Worm (Caenorhabditis elegans): ENCODE results near the gene ubc-19.

- TF ChIP-seq flt-1 (GFP tag; IDR thresholded peaks at IDR 0.05) (no peak), klf-2 (GFP tag; conservative IDR thresholded peaks at IDR 0.05) (no peak), ref-1 (GFP tag; conservative IDR thresholded peaks at IDR 0.05) (no peak), tab-1 (GFP tag; IDR thresholded peaks at IDR 0.05) (0 out of 2 replicates have a peak, but pooled peaks have one; percentile 53), T22C8.4 (GFP tag; IDR thresholded peaks at IDR 0.05) (0 out of 2 replicates have a peak, but pooled peaks have one; percentile 12), ztf-29 (GFP tag; IDR thresholded peaks at IDR 0.05) (no peak), ztf-23 (GFP tag; IDR thresholded peaks at IDR 0.05) (no peak), cog-1 (tag; optimal IDR thresholded peaks at IDR 0.05) (no peak)
Observed at ce11 chrV:18722510-18723299, 33.1 kb upstream of the ubc-19 start.
